Worm (Caenorhabditis elegans): ENCODE data around the gene kvs-3.

DNA sequence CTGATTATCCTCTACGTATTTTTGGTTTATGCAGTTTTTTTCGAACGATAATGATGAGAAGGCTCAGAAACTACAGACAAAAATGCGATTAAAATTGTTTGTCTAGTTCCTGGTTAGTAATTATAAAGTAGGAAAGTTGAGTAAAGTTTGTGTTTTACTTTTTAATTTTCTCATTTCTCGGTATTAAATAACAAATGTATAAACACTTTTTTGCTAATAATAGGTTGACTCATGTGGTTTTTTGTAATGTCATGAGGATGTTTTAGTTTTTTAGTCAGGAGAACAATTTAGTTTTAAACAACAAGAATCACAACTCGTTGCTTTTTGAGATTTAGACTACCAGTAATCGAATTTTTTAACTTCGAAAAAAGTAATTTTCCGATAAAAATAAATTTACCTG lies 45.5 kb upstream of the kvs-3 start:
- TF ChIP-seq pag-3 (tag; optimal IDR thresholded peaks at IDR 0.05; ENCODE audit: borderline replicate concordance, insufficient read depth) (no peak), efl-1 (optimal IDR thresholded peaks at IDR 0.05) (no peak), efl-1 (GFP tag; optimal IDR thresholded peaks at IDR 0.05 in 1 of 2) (no peak)

Data from whole organism, L1 larva.